Fruit fly (Drosophila melanogaster) whole organism, adult: ENCODE results near the gene CG31465.

Experiments used
- CG11617 ChIP-seq: fragments of 200-800 bp; sonication (Bioruptor generic); optimal IDR thresholded peaks from 2 replicates; lab custom pipeline; 2017; ENCODE audit warnings: mild to moderate bottlenecking, missing biosample characterization, missing genetic modification reagents, missing genetic modification characterization
- CG12768 ChIP-seq: fragments of 200-800 bp; sonication (Bioruptor generic); optimal IDR thresholded peaks from 2 replicates; lab custom pipeline; 2017; ENCODE audit warnings: missing biosample characterization, missing genetic modification characterization, mild to moderate bottlenecking, moderate library complexity, missing genetic modification reagents
- CG14711 ChIP-seq: fragments of 200-800 bp; sonication (Bioruptor generic); optimal IDR thresholded peaks from 2 replicates; lab custom pipeline; 2018; ENCODE audit warnings: missing biosample characterization, mild to moderate bottlenecking, missing genetic modification characterization, moderate library complexity
- CG1620 ChIP-seq: fragments of 200-800 bp; sonication (Bioruptor generic); optimal IDR thresholded peaks from 2 replicates; lab custom pipeline; 2016; ENCODE audit warnings: missing biosample characterization, missing genetic modification characterization
- CG33017 ChIP-seq: fragments of 200-800 bp; sonication (Bioruptor generic); optimal IDR thresholded peaks from 2 replicates; lab custom pipeline; 2018; ENCODE audit warnings: missing biosample characterization, mild to moderate bottlenecking, missing genetic modification characterization, moderate library complexity
- CG5204 ChIP-seq: fragments of 200-800 bp; sonication (Bioruptor generic); optimal IDR thresholded peaks from 2 replicates; lab custom pipeline; 2016; ENCODE audit warnings: missing biosample characterization, missing genetic modification characterization
- CG7045 ChIP-seq: fragments of 200-800 bp; sonication (Bioruptor generic); optimal IDR thresholded peaks from 2 replicates; lab custom pipeline; 2017; ENCODE audit warnings: missing biosample characterization, mild to moderate bottlenecking, missing genetic modification characterization
- CG7101 ChIP-seq: fragments of 200-800 bp; sonication (Bioruptor generic); optimal IDR thresholded peaks from 2 replicates; lab custom pipeline; 2018; ENCODE audit warnings: missing biosample characterization, mild to moderate bottlenecking, missing genetic modification characterization, moderate library complexity
- Clk ChIP-seq: fragments of 200-800 bp; sonication (Bioruptor generic); optimal IDR thresholded peaks from 2 replicates; lab custom pipeline; 2017; ENCODE audit warnings: missing biosample characterization, missing genetic modification characterization
- Crg-1 ChIP-seq: fragments of 200-800 bp; sonication (Bioruptor generic); optimal IDR thresholded peaks from 2 replicates; lab custom pipeline; 2016; ENCODE audit warnings: missing biosample characterization, missing genetic modification characterization
- Hr96 ChIP-seq: fragments of 200-800 bp; sonication (Bioruptor generic); optimal IDR thresholded peaks from 2 replicates; lab custom pipeline; 2016; ENCODE audit warnings: missing biosample characterization, missing genetic modification characterization
- bab1 ChIP-seq: fragments of 200-800 bp; sonication (Bioruptor generic); optimal IDR thresholded peaks from 3 replicates; lab custom pipeline; 2019; ENCODE audit warnings: missing biosample characterization, mild to moderate bottlenecking, missing genetic modification characterization, moderate library complexity
- cic ChIP-seq: fragments of 200-800 bp; sonication (Bioruptor generic); optimal IDR thresholded peaks from 2 replicates; lab custom pipeline; 2017; ENCODE audit warnings: missing biosample characterization, mild to moderate bottlenecking, missing genetic modification characterization, moderate library complexity
- cnc ChIP-seq, 2 experiments: fragments of >200 bp; optimal IDR thresholded peaks; 2 replicates each; lab custom pipeline; 2017
- kay ChIP-seq: fragments of 200-800 bp; sonication (Bioruptor generic); peaks from one replicate; lab custom pipeline; 2016; ENCODE audit warnings: missing biosample characterization, missing genetic modification characterization, borderline replicate concordance
- ovo ChIP-seq: fragments of 200-800 bp; sonication (Bioruptor generic); optimal IDR thresholded peaks from 2 replicates; lab custom pipeline; 2016; ENCODE audit warnings: missing biosample characterization, missing genetic modification characterization
- pad ChIP-seq: fragments of 200-800 bp; sonication (Bioruptor generic); optimal IDR thresholded peaks from 3 replicates; lab custom pipeline; 2017; ENCODE audit warnings: missing biosample characterization, missing genetic modification characterization, mild to moderate bottlenecking, moderate library complexity, missing genetic modification reagents
- tj ChIP-seq: fragments of 200-800 bp; sonication (Bioruptor generic); optimal IDR thresholded peaks from 3 replicates; lab custom pipeline; 2017; ENCODE audit warnings: missing biosample characterization, mild to moderate bottlenecking, missing genetic modification characterization, moderate library complexity
- toe ChIP-seq: fragments of 200-800 bp; sonication (Bioruptor generic); optimal IDR thresholded peaks from 2 replicates; lab custom pipeline; 2016; ENCODE audit warnings: missing biosample characterization, missing genetic modification characterization

Gene CG31465

dm6 chr3R:21923742-21924141 is 43.1 kb downstream of the CG31465 start:
- TF ChIP-seq cnc (optimal IDR thresholded peaks at IDR 0.05; lab: Kevin White, UChicago) (no peak), CG14711 (tag; lab: Kevin White, UChicago) (no peak), toe (GFP tag; lab: Kevin White, UChicago) (no peak), ovo (no peak), Crg-1 (no peak), CG1620 (no peak), kay (GFP tag; lab: Kevin White, UChicago) (no peak), CG11617 (no peak), bab1 (GFP tag; lab: Kevin White, UChicago) (no peak), pad (GFP tag; lab: Kevin White, UChicago) (no peak), CG12768 (no peak), tj (GFP tag; lab: Kevin White, UChicago) (no peak), CG7101 (tag; lab: Kevin White, UChicago) (no peak)

- TF ChIP-seq pad (GFP tag; lab: Kevin White, UChicago) (peak; percentile 48), CG33017 (tag; lab: Kevin White, UChicago) (no peak)
Measured at dm6 chr3R:21928214-21928613, 47.6 kb downstream of the CG31465 start.

dm6 chr3R:21931346-21931745 is 50.7 kb downstream of the CG31465 start:
- peak; percentile 44 for TF ChIP-seq CG7101 (tag; lab: Kevin White, UChicago)
- peak; percentile 21 for TF ChIP-seq CG5204 (GFP tag; lab: Kevin White, UChicago)
- no peak for TF ChIP-seq Hr96 (GFP tag; lab: Kevin White, UChicago)
- peak; percentile 30 for TF ChIP-seq tj (GFP tag; lab: Kevin White, UChicago)
- TF ChIP-seq CG11617 = peak; percentile 53
- TF ChIP-seq ovo = peak; percentile 23
- TF ChIP-seq CG33017 (tag; lab: Kevin White, UChicago) = peak; percentile 27
- peak; percentile 20 for TF ChIP-seq CG12768
- peak; percentile 59 for TF ChIP-seq CG7045 (GFP tag; lab: Kevin White, UChicago)
- TF ChIP-seq Clk (GFP tag; lab: Kevin White, UChicago) = no peak
- TF ChIP-seq cic (GFP tag; lab: Kevin White, UChicago) = no peak
- peak; percentile 42 for TF ChIP-seq CG14711 (tag; lab: Kevin White, UChicago)
